Fruit fly (Drosophila melanogaster) whole organism, prepupa: ENCODE results near the gene slpr.

Source experiments
- Blimp-1 ChIP-seq: fragments of 200-800 bp; sonication (Bioruptor generic); optimal IDR thresholded peaks from 3 replicates; lab custom pipeline; 2017; ENCODE audit warnings: missing biosample characterization, missing genetic modification characterization, mild to moderate bottlenecking, moderate library complexity, missing genetic modification reagents
- CG10631 ChIP-seq: fragments of 200-800 bp; sonication (Bioruptor generic); optimal IDR thresholded peaks from 2 replicates; lab custom pipeline; 2016; ENCODE audit warnings: missing biosample characterization, missing genetic modification characterization
- CG10669 ChIP-seq: fragments of 200-800 bp; sonication (Bioruptor generic); optimal IDR thresholded peaks from 3 replicates; lab custom pipeline; 2018; ENCODE audit warnings: missing biosample characterization, mild to moderate bottlenecking, missing genetic modification characterization, moderate library complexity
- CG11294 ChIP-seq: fragments of 200-800 bp; sonication (Bioruptor generic); IDR thresholded peaks from 2 replicates; pipeline ENCODE4 v1.3.6; 2022; ENCODE audit warnings: missing biosample characterization, missing genetic modification characterization
- CG11762 ChIP-seq: fragments of 200-800 bp; sonication (Bioruptor generic); optimal IDR thresholded peaks from 3 replicates; lab custom pipeline; 2016; ENCODE audit warnings: missing biosample characterization, missing genetic modification characterization; ENCODE audit not compliant: insufficient read depth
- CG11902 ChIP-seq: fragments of 200-800 bp; sonication (Bioruptor generic); optimal IDR thresholded peaks from 3 replicates; lab custom pipeline; 2016; ENCODE audit warnings: missing biosample characterization, missing genetic modification characterization
- CG15336 ChIP-seq: fragments of 200-800 bp; sonication (Bioruptor generic); IDR thresholded peaks from 2 replicates; pipeline ENCODE4 v1.3.6; 2022; ENCODE audit warnings: missing biosample characterization, missing genetic modification characterization
- CG1621 ChIP-seq: fragments of 200-800 bp; sonication (Bioruptor generic); optimal IDR thresholded peaks from 3 replicates; lab custom pipeline; 2018; ENCODE audit warnings: missing biosample characterization, mild to moderate bottlenecking, missing genetic modification characterization
- CG3032 ChIP-seq: fragments of 200-800 bp; optimal IDR thresholded peaks from 2 replicates; lab custom pipeline; 2019; ENCODE audit warnings: missing biosample characterization, mild to moderate bottlenecking, missing genetic modification characterization, moderate library complexity
- CG31627 ChIP-seq: fragments of 200-800 bp; sonication (Bioruptor generic); optimal IDR thresholded peaks from 3 replicates; lab custom pipeline; 2016; ENCODE audit warnings: missing biosample characterization, missing genetic modification characterization
- CG34406 ChIP-seq: fragments of 200-800 bp; sonication (Bioruptor generic); optimal IDR thresholded peaks from 3 replicates; lab custom pipeline; 2016; ENCODE audit warnings: missing biosample characterization, missing genetic modification characterization
- CG4318 ChIP-seq: fragments of 200-800 bp; sonication (Bioruptor generic); optimal IDR thresholded peaks from 3 replicates; lab custom pipeline; 2017; ENCODE audit warnings: missing biosample characterization, mild to moderate bottlenecking, missing genetic modification characterization
- CG6163 ChIP-seq: fragments of 200-800 bp; sonication (Bioruptor generic); IDR thresholded peaks from 3 replicates; pipeline ENCODE4 v1.3.6; 2022; ENCODE audit warnings: missing biosample characterization, missing genetic modification characterization
- CG6792 ChIP-seq: fragments of 200-800 bp; sonication (Bioruptor generic); optimal IDR thresholded peaks from 3 replicates; lab custom pipeline; 2016; ENCODE audit warnings: missing biosample characterization, missing genetic modification characterization
- CG6854 ChIP-seq: fragments of 200-800 bp; sonication (Bioruptor generic); optimal IDR thresholded peaks from 2 replicates; lab custom pipeline; 2017; ENCODE audit warnings: missing biosample characterization, mild to moderate bottlenecking, missing genetic modification characterization
- CG8119 ChIP-seq: fragments of 200-800 bp; sonication (Bioruptor generic); IDR thresholded peaks from 3 replicates; pipeline ENCODE4 v1.3.6; 2022; ENCODE audit warnings: missing biosample characterization, missing genetic modification characterization
- CG8319 ChIP-seq: fragments of 200-800 bp; sonication (Bioruptor generic); optimal IDR thresholded peaks from 3 replicates; lab custom pipeline; 2016; ENCODE audit warnings: missing biosample characterization, missing genetic modification characterization
- CG9139 ChIP-seq: fragments of 200-800 bp; sonication (Bioruptor generic); optimal IDR thresholded peaks from 3 replicates; lab custom pipeline; 2017; ENCODE audit warnings: missing biosample characterization, mild to moderate bottlenecking, missing genetic modification characterization
- Eip75B ChIP-seq: fragments of 200-800 bp; sonication (Bioruptor generic); optimal IDR thresholded peaks from 3 replicates; lab custom pipeline; 2016; ENCODE audit warnings: missing biosample characterization, missing genetic modification characterization
- Eip78C ChIP-seq: fragments of 200-800 bp; sonication (Bioruptor generic); peaks from one replicate; lab custom pipeline; 2016; ENCODE audit warnings: missing biosample characterization, missing genetic modification characterization
- Eip93F ChIP-seq: fragments of 200-800 bp; sonication (Bioruptor generic); optimal IDR thresholded peaks from 2 replicates; lab custom pipeline; 2016; ENCODE audit warnings: missing biosample characterization, mild to moderate bottlenecking, missing genetic modification characterization
- Ets21C ChIP-seq: fragments of 200-800 bp; sonication (Bioruptor generic); optimal IDR thresholded peaks from 3 replicates; lab custom pipeline; 2016; ENCODE audit warnings: missing biosample characterization, missing genetic modification characterization
- Ets96B ChIP-seq: fragments of 200-800 bp; optimal IDR thresholded peaks from 2 replicates; lab custom pipeline; 2019; ENCODE audit warnings: missing biosample characterization, mild to moderate bottlenecking, missing genetic modification characterization, moderate library complexity
- Gug ChIP-seq: fragments of 200-800 bp; sonication (Bioruptor generic); IDR thresholded peaks from 2 replicates; pipeline ENCODE4 v1.3.6; 2022; ENCODE audit warnings: missing biosample characterization, missing genetic modification characterization
- Hr38 ChIP-seq: sonication (Bioruptor generic); optimal IDR thresholded peaks from 2 replicates; lab custom pipeline; 2016; ENCODE audit warnings: missing biosample characterization, missing genetic modification characterization
- Hr39 ChIP-seq: fragments of 200-800 bp; sonication (Bioruptor generic); optimal IDR thresholded peaks from 2 replicates; lab custom pipeline; 2016; ENCODE audit warnings: missing biosample characterization, missing genetic modification characterization
- Hr4 ChIP-seq: fragments of 200-800 bp; sonication (Bioruptor generic); optimal IDR thresholded peaks from 3 replicates; lab custom pipeline; 2016; ENCODE audit warnings: missing biosample characterization, missing genetic modification characterization
- Lpt ChIP-seq: fragments of 200-800 bp; sonication (Bioruptor generic); optimal IDR thresholded peaks from 3 replicates; lab custom pipeline; 2016; ENCODE audit warnings: missing biosample characterization, missing genetic modification characterization
- Met ChIP-seq: fragments of 200-800 bp; sonication (Bioruptor generic); optimal IDR thresholded peaks from 3 replicates; lab custom pipeline; 2016; ENCODE audit warnings: missing biosample characterization, missing genetic modification characterization
- Smox ChIP-seq: fragments of 200-800 bp; sonication (Bioruptor generic); optimal IDR thresholded peaks from 3 replicates; lab custom pipeline; 2016; ENCODE audit warnings: missing biosample characterization, missing genetic modification characterization
- Sox14 ChIP-seq: fragments of 200-800 bp; sonication (Bioruptor generic); optimal IDR thresholded peaks from 3 replicates; lab custom pipeline; 2016; ENCODE audit warnings: missing biosample characterization, missing genetic modification characterization
- Sox15 ChIP-seq: fragments of 200-800 bp; sonication (Bioruptor generic); optimal IDR thresholded peaks from 3 replicates; lab custom pipeline; 2016; ENCODE audit warnings: missing biosample characterization, missing genetic modification characterization
- achi ChIP-seq: fragments of 200-800 bp; sonication (Bioruptor generic); optimal IDR thresholded peaks from 3 replicates; lab custom pipeline; 2016; ENCODE audit warnings: missing biosample characterization, missing genetic modification characterization
- acj6 ChIP-seq: fragments of 200-800 bp; sonication (Bioruptor generic); optimal IDR thresholded peaks from 3 replicates; lab custom pipeline; 2016; ENCODE audit warnings: missing biosample characterization, missing genetic modification characterization
- cyc ChIP-seq: fragments of 200-800 bp; sonication (Bioruptor generic); optimal IDR thresholded peaks from 3 replicates; lab custom pipeline; 2016; ENCODE audit warnings: missing biosample characterization, missing genetic modification characterization
- dac ChIP-seq: fragments of 200-800 bp; sonication (Bioruptor generic); optimal IDR thresholded peaks from 2 replicates; lab custom pipeline; 2017; ENCODE audit warnings: missing biosample characterization, mild to moderate bottlenecking, missing genetic modification characterization
- eg ChIP-seq: fragments of 200-800 bp; sonication (Bioruptor generic); IDR thresholded peaks from 3 replicates; pipeline ENCODE4 v1.3.6; 2022; ENCODE audit warnings: missing biosample characterization, missing genetic modification characterization
- esn ChIP-seq: fragments of 200-800 bp; sonication (Bioruptor generic); optimal IDR thresholded peaks from 2 replicates; lab custom pipeline; 2016; ENCODE audit warnings: missing biosample characterization, mild to moderate bottlenecking, missing genetic modification characterization, moderate library complexity
- fd59A ChIP-seq: fragments of 200-800 bp; sonication (Bioruptor generic); optimal IDR thresholded peaks from 2 replicates; lab custom pipeline; 2017; ENCODE audit warnings: missing biosample characterization, mild to moderate bottlenecking, missing genetic modification characterization, missing genetic modification reagents
- fd85E ChIP-seq: fragments of 200-800 bp; sonication (Bioruptor generic); optimal IDR thresholded peaks from 3 replicates; lab custom pipeline; 2016; ENCODE audit warnings: missing biosample characterization, missing genetic modification characterization
- fkh ChIP-seq: fragments of 200-800 bp; sonication (Bioruptor generic); optimal IDR thresholded peaks from 3 replicates; lab custom pipeline; 2017; ENCODE audit warnings: missing biosample characterization, mild to moderate bottlenecking, missing genetic modification characterization, moderate library complexity
- lz ChIP-seq: fragments of 200-800 bp; sonication (Bioruptor generic); optimal IDR thresholded peaks from 3 replicates; lab custom pipeline; 2016; ENCODE audit warnings: missing biosample characterization, missing genetic modification characterization
- pdm3 ChIP-seq: fragments of 200-800 bp; sonication (Bioruptor generic); optimal IDR thresholded peaks from 3 replicates; lab custom pipeline; 2016; ENCODE audit warnings: missing biosample characterization, missing genetic modification characterization
- salr ChIP-seq, 2 experiments: fragments of 200-800 bp; sonication (Bioruptor generic); optimal IDR thresholded peaks; 3 replicates each; lab custom pipeline; 2016 to 2018; ENCODE audit warnings: missing biosample characterization in 2 of 2, missing genetic modification characterization in 2 of 2, mild to moderate bottlenecking in 1 of 2
- svp ChIP-seq: fragments of 200-800 bp; sonication (Bioruptor generic); peaks from one replicate; lab custom pipeline; 2016; ENCODE audit warnings: missing biosample characterization, missing genetic modification characterization
- topi ChIP-seq: fragments of 200-800 bp; sonication (Bioruptor generic); optimal IDR thresholded peaks from 3 replicates; lab custom pipeline; 2016; ENCODE audit warnings: missing biosample characterization, missing genetic modification characterization
- vri ChIP-seq: fragments of 200-800 bp; sonication (Bioruptor generic); optimal IDR thresholded peaks from 3 replicates; lab custom pipeline; 2016; ENCODE audit warnings: missing biosample characterization, mild to moderate bottlenecking, missing genetic modification characterization

Gene slpr

dm6 chrX:8157294-8157693 is 19.7 kb downstream of the slpr start, which contains the start of the genes Traf6 and GIIIspla2:
Gene Traf6 (minus strand): TSS chrX:8157386.
Gene GIIIspla2 (plus strand): TSS chrX:8157628.
- peak; percentile 62 for TF ChIP-seq Ets21C (GFP tag; lab: Kevin White, UChicago)
- TF ChIP-seq CG34406 (GFP tag; lab: Kevin White, UChicago): no peak
- no peak for TF ChIP-seq svp
- TF ChIP-seq Hr38 (GFP tag; lab: Kevin White, UChicago): no peak
- TF ChIP-seq CG15336: peak; percentile 80
- peak; percentile 66 for TF ChIP-seq cyc (GFP tag; lab: Kevin White, UChicago)
- TF ChIP-seq salr (GFP tag; optimal IDR thresholded peaks at IDR 0.05; lab: Kevin White, UChicago): peak in 1 of 2 experiments; percentile 60
- no peak for TF ChIP-seq Blimp-1 (GFP tag; lab: Kevin White, UChicago)
- TF ChIP-seq CG8319 (GFP tag; lab: Kevin White, UChicago): peak; percentile 33
- TF ChIP-seq Eip78C (GFP tag; lab: Kevin White, UChicago): peak; percentile 83
- TF ChIP-seq esn (GFP tag; lab: Kevin White, UChicago): peak; percentile 83
- peak; percentile 42 for TF ChIP-seq CG6792 (GFP tag; lab: Kevin White, UChicago)
- peak; percentile 68 for TF ChIP-seq Ets96B (tag; lab: Kevin White, UChicago)
- TF ChIP-seq fd59A: peak; percentile 64
- peak; percentile 64; the same call in 1 of the 2 replicates for TF ChIP-seq CG11294 (GFP tag; lab: Robert Waterston, UW)
- peak; percentile 87 for TF ChIP-seq Sox14
- peak; percentile 80 for TF ChIP-seq pdm3 (GFP tag; lab: Kevin White, UChicago)
- TF ChIP-seq CG10669 (GFP tag; lab: Kevin White, UChicago): peak; percentile 72
- peak; percentile 80 for TF ChIP-seq CG3032 (tag; lab: Kevin White, UChicago)
- no peak for TF ChIP-seq vri (GFP tag; lab: Kevin White, UChicago)
- peak; percentile 68 for TF ChIP-seq CG1621 (tag; lab: Kevin White, UChicago)
- no peak for TF ChIP-seq CG11762
- TF ChIP-seq achi (GFP tag; lab: Kevin White, UChicago): peak; percentile 69
- TF ChIP-seq dac (GFP tag; lab: Kevin White, UChicago): peak; percentile 74
- no peak for TF ChIP-seq fkh (GFP tag; lab: Kevin White, UChicago)
- no peak for TF ChIP-seq Smox
- TF ChIP-seq Lpt (GFP tag; lab: Kevin White, UChicago): peak; percentile 12
- peak; percentile 80 for TF ChIP-seq topi (GFP tag; lab: Kevin White, UChicago)
- TF ChIP-seq Eip93F (GFP tag; lab: Kevin White, UChicago): no peak
- peak; percentile 80 for TF ChIP-seq CG31627 (GFP tag; lab: Kevin White, UChicago)
- no peak for TF ChIP-seq CG9139 (GFP tag; lab: Kevin White, UChicago)
- TF ChIP-seq eg (GFP tag; lab: Robert Waterston, UW): peak; percentile 83
- peak; percentile 63 for TF ChIP-seq CG8119
- TF ChIP-seq CG6163 (GFP tag; lab: Robert Waterston, UW): peak; percentile 86; the same call in 2 of the 3 replicates
- peak; percentile 75 for TF ChIP-seq Hr39 (GFP tag; lab: Kevin White, UChicago)
- TF ChIP-seq CG10631 (GFP tag; lab: Kevin White, UChicago): peak; percentile 81
- TF ChIP-seq Hr4 (GFP tag; lab: Kevin White, UChicago): no peak
- no peak for TF ChIP-seq CG4318
- peak; percentile 63 for TF ChIP-seq acj6
- peak; percentile 75 for TF ChIP-seq Gug
- TF ChIP-seq lz: peak; percentile 85
- no peak for TF ChIP-seq fd85E (GFP tag; lab: Kevin White, UChicago)
- TF ChIP-seq Eip75B (GFP tag; lab: Kevin White, UChicago): peak; percentile 79
- peak; percentile 29 for TF ChIP-seq CG6854 (GFP tag; lab: Kevin White, UChicago)
- TF ChIP-seq CG11902 (GFP tag; lab: Kevin White, UChicago): peak; percentile 54
- peak; percentile 39 for TF ChIP-seq Sox15
- peak; percentile 78 for TF ChIP-seq Met (GFP tag; lab: Kevin White, UChicago)
